Fruit fly (Drosophila melanogaster) whole organism, pupa: ENCODE data around the gene CG9525.

Experiments
- CG10348 ChIP-seq: fragments of 200-800 bp; sonication (Bioruptor generic); IDR thresholded peaks from 2 replicates; pipeline ENCODE4 v1.3.6; 2022; ENCODE audit warnings: missing biosample characterization, missing genetic modification characterization
- CG15710 ChIP-seq: fragments of 200-800 bp; sonication (Bioruptor generic); optimal IDR thresholded peaks from 2 replicates; lab custom pipeline; 2018; ENCODE audit warnings: missing biosample characterization, mild to moderate bottlenecking, missing genetic modification characterization, moderate library complexity
- CG8301 ChIP-seq: fragments of 200-800 bp; sonication (Bioruptor generic); optimal IDR thresholded peaks from 2 replicates; lab custom pipeline; 2018; ENCODE audit warnings: missing biosample characterization, mild to moderate bottlenecking, missing genetic modification characterization
- Pif1A ChIP-seq: fragments of 200-800 bp; sonication (Bioruptor generic); optimal IDR thresholded peaks from 3 replicates; lab custom pipeline; 2016; ENCODE audit warnings: missing biosample characterization, missing genetic modification characterization

DNA sequence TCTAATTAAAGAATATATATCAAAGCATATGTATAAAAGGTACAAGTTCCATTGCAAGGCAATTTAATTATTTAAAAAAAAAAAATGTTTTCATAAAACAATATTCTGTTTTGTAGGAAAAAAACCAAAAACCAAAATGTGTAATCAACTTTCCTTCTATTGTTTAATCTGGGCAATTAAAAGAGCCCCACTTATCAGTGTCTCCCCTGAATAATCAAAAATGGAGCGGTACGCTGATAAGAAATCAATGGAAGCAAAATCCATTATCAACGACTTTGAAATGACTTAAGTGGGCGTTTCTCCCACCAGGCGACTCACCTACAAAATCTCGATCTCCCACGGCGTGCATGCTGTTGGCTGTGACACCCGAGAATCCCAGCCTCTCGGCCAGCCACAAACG, 21.5 kb downstream of the CG9525 start:
- TF ChIP-seq CG15710 (tag; lab: Kevin White, UChicago) (no peak), CG10348 (no peak), CG8301 (tag; lab: Kevin White, UChicago) (no peak), Pif1A (GFP tag; lab: Kevin White, UChicago) (no peak)
